Fruit fly (Drosophila melanogaster): ENCODE results near the gene CG18476.

Gene CG18476

DNA sequence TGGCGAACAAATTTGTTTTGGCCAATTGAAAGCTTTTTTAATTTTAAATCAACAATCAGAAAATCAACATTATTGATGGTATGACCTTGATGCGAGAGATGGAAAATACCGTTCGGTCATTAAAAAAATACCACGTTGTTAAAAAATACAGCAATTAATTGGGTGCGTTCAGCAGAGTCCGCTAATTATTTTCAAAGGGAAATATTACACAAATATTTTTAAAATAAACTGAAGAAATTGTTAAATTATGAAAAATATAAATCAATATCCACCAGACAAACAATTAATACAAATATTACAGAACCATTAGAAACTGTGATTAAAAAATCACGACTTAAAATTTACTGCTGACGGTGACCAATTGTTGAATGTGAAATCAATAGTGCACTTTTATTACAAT lies at the start of gene CG18476 (continued):
- peak; percentile 51 for TF ChIP-seq Mes4 (GFP tag; optimal IDR thresholded peaks at IDR 0.05)
- TF ChIP-seq CG12942 (GFP tag; optimal IDR thresholded peaks at IDR 0.05), result peak; percentile 77
- TF ChIP-seq pros (GFP tag; optimal IDR thresholded peaks at IDR 0.05), result no peak
- TF ChIP-seq lab (GFP tag; optimal IDR thresholded peaks at IDR 0.05), result peak; percentile 93
- peak; percentile 82 for TF ChIP-seq CG11696 (GFP tag; IDR thresholded peaks at IDR 0.05)
- peak; percentile 81 for TF ChIP-seq Usf (GFP tag; optimal IDR thresholded peaks at IDR 0.05)
- TF ChIP-seq inv (GFP tag; IDR thresholded peaks at IDR 0.05; ENCODE audit: partially characterized antibody), result no peak
- peak; percentile 73 for TF ChIP-seq gsb (GFP tag; IDR thresholded peaks at IDR 0.05)
- peak; percentile 86 for TF ChIP-seq wdn (GFP tag; IDR thresholded peaks at IDR 0.05)
- peak; percentile 94 for TF ChIP-seq CG14014 (GFP tag; IDR thresholded peaks at IDR 0.05)
- peak; percentile 50 for TF ChIP-seq jumu (GFP tag; optimal IDR thresholded peaks at IDR 0.05)
- no peak for TF ChIP-seq CG16813 (GFP tag; IDR thresholded peaks at IDR 0.05; ENCODE audit: partially characterized antibody)
- peak; percentile 74 for TF ChIP-seq CG13624 (GFP tag; optimal IDR thresholded peaks at IDR 0.05)
- TF ChIP-seq CG7963 (GFP tag; IDR thresholded peaks at IDR 0.05; ENCODE audit: partially characterized antibody), result no peak
- peak; percentile 83; the same call in 2 of the 3 replicates for TF ChIP-seq so (GFP tag; IDR thresholded peaks at IDR 0.05)
- TF ChIP-seq gcm (GFP tag; optimal IDR thresholded peaks at IDR 0.05), result peak; percentile 92
- peak; percentile 87 for TF ChIP-seq CG32767 (GFP tag; IDR thresholded peaks at IDR 0.05)
- no peak for TF ChIP-seq Hr39 (optimal IDR thresholded peaks at IDR 0.05)
- peak; percentile 95 for TF ChIP-seq CG30403 (GFP tag; optimal IDR thresholded peaks at IDR 0.05)
- peak; percentile 86 for TF ChIP-seq Hr3 (GFP tag; optimal IDR thresholded peaks at IDR 0.05)
- TF ChIP-seq ci (GFP tag; IDR thresholded peaks at IDR 0.05), result peak; percentile 95
- TF ChIP-seq Dref (GFP tag; IDR thresholded peaks at IDR 0.05), result no peak
- peak; percentile 94 for TF ChIP-seq tgo (GFP tag; IDR thresholded peaks at IDR 0.05)
- peak; percentile 96 for TF ChIP-seq CoRest (tag; optimal IDR thresholded peaks at IDR 0.05)
- TF ChIP-seq NC2α (GFP tag; optimal IDR thresholded peaks at IDR 0.05), result peak; percentile 53
- TF ChIP-seq Gsc (GFP tag; IDR thresholded peaks at IDR 0.05), result peak; percentile 68; the same call in 1 of the 2 replicates
- TF ChIP-seq vnd (GFP tag; IDR thresholded peaks at IDR 0.05; ENCODE audit: partially characterized antibody), result no peak
- TF ChIP-seq nmo (GFP tag; optimal IDR thresholded peaks at IDR 0.05), result peak; percentile 97
- peak; percentile 37 for TF ChIP-seq CG12744 (GFP tag; optimal IDR thresholded peaks at IDR 0.05)
- peak; percentile 87 for TF ChIP-seq toy (GFP tag; IDR thresholded peaks at IDR 0.05)
- TF ChIP-seq CG18599 (GFP tag; optimal IDR thresholded peaks at IDR 0.05), result peak; percentile 91
- TF ChIP-seq ap (GFP tag; IDR thresholded peaks at IDR 0.05), result peak; percentile 83
- no peak for TF ChIP-seq HLH4C (GFP tag; IDR thresholded peaks at IDR 0.05; ENCODE audit: partially characterized antibody)
- TF ChIP-seq bsh (GFP tag; optimal IDR thresholded peaks at IDR 0.05), result peak; percentile 2 to 93
- TF ChIP-seq CG7357 (GFP tag; IDR thresholded peaks at IDR 0.05), result peak; percentile 88
- peak; percentile 91 for TF ChIP-seq CG10654 (GFP tag; optimal IDR thresholded peaks at IDR 0.05)
- peak; percentile 90 for TF ChIP-seq klu (GFP tag; IDR thresholded peaks at IDR 0.05)
- peak; percentile 89 for TF ChIP-seq sisA (GFP tag; IDR thresholded peaks at IDR 0.05)
- peak; percentile 96 for TF ChIP-seq phol (tag; optimal IDR thresholded peaks at IDR 0.05)
- TF ChIP-seq run (tag; optimal IDR thresholded peaks at IDR 0.05), result peak; percentile 81
- TF ChIP-seq Sox102F (GFP tag; optimal IDR thresholded peaks at IDR 0.05), result peak; percentile 94
- no peak for TF ChIP-seq Doc3 (GFP tag; IDR thresholded peaks at IDR 0.05; ENCODE audit: partially characterized antibody)
- peak; percentile 86 for TF ChIP-seq CG14050 (GFP tag; IDR thresholded peaks at IDR 0.05)
- TF ChIP-seq Ssrp (tag; optimal IDR thresholded peaks at IDR 0.05), result peak; percentile 92
- TF ChIP-seq tna (GFP tag; IDR thresholded peaks at IDR 0.05; ENCODE audit: partially characterized antibody), result no peak
- TF ChIP-seq CTCF (GFP tag; optimal IDR thresholded peaks at IDR 0.05), result peak; percentile 34
- TF ChIP-seq CG7786 (GFP tag; optimal IDR thresholded peaks at IDR 0.05), result peak; percentile 61
- peak; percentile 29 for TF ChIP-seq Bdp1 (GFP tag; optimal IDR thresholded peaks at IDR 0.05)
- TF ChIP-seq zf30C (GFP tag; optimal IDR thresholded peaks at IDR 0.05), result no peak
- no peak for TF ChIP-seq tio (GFP tag; optimal IDR thresholded peaks at IDR 0.05)
- peak; percentile 69 for TF ChIP-seq CG5953 (GFP tag; IDR thresholded peaks at IDR 0.05)
- peak; percentile 91 for TF ChIP-seq CG9727 (GFP tag; optimal IDR thresholded peaks at IDR 0.05)
